Worm (Caenorhabditis elegans) whole organism, mixed stage, embryonic: ENCODE measurements around the gene T05H10.4.

Experiments
- ces-1 ChIP-seq: fragments of 150-350 bp; optimal IDR thresholded peaks from 2 replicates; lab custom pipeline; 2014; ENCODE audit warnings: missing biosample characterization, missing genetic modification reagents, missing genetic modification characterization
- elt-1 ChIP-seq: sonication (generic microtip); optimal IDR thresholded peaks from 2 replicates; lab custom pipeline; 2017; ENCODE audit warnings: missing genetic modification characterization, mild to moderate bottlenecking, missing compliant biosample characterization, antibody characterized with exemption, moderate library complexity, borderline replicate concordance; ENCODE audit not compliant: insufficient read depth
- lin-13 ChIP-seq: fragments of 150-350 bp; optimal IDR thresholded peaks from 2 replicates; lab custom pipeline; 2014; ENCODE audit warnings: missing biosample characterization, missing genetic modification characterization
- lsy-2 ChIP-seq: fragments of 150-350 bp; optimal IDR thresholded peaks from 2 replicates; lab custom pipeline; 2014; ENCODE audit warnings: missing biosample characterization, missing genetic modification characterization
- nhr-2 ChIP-seq: fragments of 150-350 bp; optimal IDR thresholded peaks from 2 replicates; lab custom pipeline; 2014; ENCODE audit warnings: missing biosample characterization, missing genetic modification characterization
- nhr-237 ChIP-seq: fragments of 150-350 bp; optimal IDR thresholded peaks from 2 replicates; lab custom pipeline; 2014; ENCODE audit warnings: missing biosample characterization, missing genetic modification characterization
- pha-4 ChIP-seq: fragments of 150-350 bp; optimal IDR thresholded peaks from 2 replicates; lab custom pipeline; 2018; ENCODE audit warnings: missing biosample characterization, missing genetic modification reagents, missing genetic modification characterization
- snpc-4 ChIP-seq: fragments of 150-350 bp; optimal IDR thresholded peaks from 2 replicates; lab custom pipeline; 2014; ENCODE audit warnings: missing biosample characterization, missing genetic modification characterization
- sptf-1 ChIP-seq: sonication (generic microtip); optimal IDR thresholded peaks from 2 replicates; lab custom pipeline; 2017; ENCODE audit warnings: mild to moderate bottlenecking, missing genetic modification characterization, moderate library complexity, missing compliant biosample characterization
- unc-39 ChIP-seq: fragments of 150-350 bp; optimal IDR thresholded peaks from 2 replicates; lab custom pipeline; 2014; ENCODE audit warnings: missing biosample characterization, missing genetic modification characterization

ce11 chrII:8008334-8008733 is 44.6 kb upstream of the T05H10.4 start, which contains the start of gene glna-2:
- no peak for TF ChIP-seq sptf-1
- TF ChIP-seq ces-1 = no peak
- no peak for TF ChIP-seq unc-39 (tag; lab: Kevin White, UChicago)
- no peak for TF ChIP-seq nhr-237 (tag; lab: Kevin White, UChicago)
- no peak for TF ChIP-seq nhr-2 (tag; lab: Kevin White, UChicago)
- no peak for TF ChIP-seq lsy-2
- no peak for TF ChIP-seq snpc-4
- TF ChIP-seq lin-13 (tag; lab: Kevin White, UChicago) = no peak
- TF ChIP-seq pha-4 (tag; lab: Kevin White, UChicago) = no peak
- no peak for TF ChIP-seq elt-1 (tag; lab: Kevin White, UChicago)
